Fruit fly (Drosophila melanogaster): ENCODE data around the gene se.

se gene

DNA sequence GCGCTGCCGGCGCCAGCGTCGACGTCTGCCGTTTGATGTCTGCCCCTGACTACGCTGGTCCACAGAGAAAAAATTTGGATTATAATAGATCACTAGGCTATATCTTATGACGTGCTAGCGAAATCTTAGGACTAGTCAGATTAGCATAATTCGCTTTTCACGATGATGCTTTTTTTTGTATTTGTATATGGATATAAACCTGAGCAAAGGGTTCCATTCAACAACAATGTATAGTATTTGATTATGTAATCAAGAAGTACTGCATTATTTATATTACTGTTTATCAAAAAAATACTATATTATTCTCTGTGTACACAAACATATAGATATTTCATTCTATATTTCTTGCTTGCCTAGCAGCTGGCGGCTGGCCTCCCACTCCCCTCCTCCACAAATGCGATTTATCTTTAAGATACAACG lies 26.8 kb downstream of the se start:
- TF ChIP-seq EcR (GFP tag; optimal IDR thresholded peaks at IDR 0.05) (no peak), CG8478 (optimal IDR thresholded peaks at IDR 0.05) (no peak), usp (GFP tag; optimal IDR thresholded peaks at IDR 0.05) (no peak), pan (optimal IDR thresholded peaks at IDR 0.05) (no peak), Dll (optimal IDR thresholded peaks at IDR 0.05) (no peak), psq (optimal IDR thresholded peaks at IDR 0.05) (no peak)

DNA sequence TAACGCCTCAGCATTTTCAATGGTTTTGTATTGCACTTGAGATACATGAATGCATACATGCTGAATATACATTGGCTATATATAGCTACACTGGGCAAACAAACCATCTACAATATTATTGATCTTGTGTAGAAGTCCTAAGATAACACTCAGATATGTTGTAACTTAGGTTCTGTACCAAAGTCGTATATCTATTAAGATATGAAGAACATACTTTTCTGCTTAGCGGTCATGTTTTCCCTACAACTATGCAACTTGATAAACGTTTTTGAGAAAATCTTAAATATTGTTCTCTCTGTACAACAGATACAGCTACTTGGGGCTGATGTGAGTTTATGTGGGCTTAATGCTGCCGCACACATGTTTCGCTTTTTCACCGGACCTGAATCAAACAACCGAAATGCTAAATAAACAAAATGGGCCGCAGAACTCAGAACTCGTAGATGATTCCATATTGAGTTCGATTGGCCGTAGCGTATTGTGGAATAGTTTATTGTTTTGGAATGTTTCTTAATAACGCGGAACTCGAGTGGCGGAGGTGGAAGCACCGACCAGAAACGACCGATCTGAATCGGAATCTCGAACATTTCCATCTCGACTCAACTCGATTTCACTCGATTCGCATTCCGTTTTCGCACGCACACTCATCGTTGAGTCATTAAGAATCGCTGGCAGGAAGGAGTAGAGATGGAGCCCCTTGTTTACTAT lies 29.0 kb downstream of the se start:
- TF ChIP-seq usp (GFP tag; optimal IDR thresholded peaks at IDR 0.05): no peak
- TF ChIP-seq psq (optimal IDR thresholded peaks at IDR 0.05): no peak
- no peak for TF ChIP-seq EcR (GFP tag; optimal IDR thresholded peaks at IDR 0.05)
- no peak for TF ChIP-seq pan (optimal IDR thresholded peaks at IDR 0.05)
- no peak for TF ChIP-seq Dll (optimal IDR thresholded peaks at IDR 0.05)
- TF ChIP-seq CG8478 (optimal IDR thresholded peaks at IDR 0.05): no peak

DNA sequence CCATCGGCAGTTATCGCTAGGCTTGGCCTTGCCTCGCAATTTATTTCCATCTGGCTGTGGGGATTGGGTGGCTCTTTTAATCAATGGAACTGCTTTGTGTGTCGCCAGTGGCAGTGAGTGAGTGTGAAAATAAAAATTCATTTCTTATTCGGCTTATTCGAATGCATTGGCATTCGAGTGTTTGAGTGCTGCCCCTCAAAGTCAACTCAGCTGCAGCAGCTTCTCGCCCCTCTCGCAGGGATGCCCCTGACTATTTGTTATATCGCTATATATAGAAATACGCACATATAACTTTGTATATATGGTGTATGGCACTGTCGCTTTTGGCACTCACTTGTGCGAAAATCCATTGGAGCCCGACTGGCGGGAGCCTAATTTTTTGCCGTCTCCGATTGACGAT lies 30.5 kb downstream of the se start:
- no peak for TF ChIP-seq usp (GFP tag; optimal IDR thresholded peaks at IDR 0.05)

DNA sequence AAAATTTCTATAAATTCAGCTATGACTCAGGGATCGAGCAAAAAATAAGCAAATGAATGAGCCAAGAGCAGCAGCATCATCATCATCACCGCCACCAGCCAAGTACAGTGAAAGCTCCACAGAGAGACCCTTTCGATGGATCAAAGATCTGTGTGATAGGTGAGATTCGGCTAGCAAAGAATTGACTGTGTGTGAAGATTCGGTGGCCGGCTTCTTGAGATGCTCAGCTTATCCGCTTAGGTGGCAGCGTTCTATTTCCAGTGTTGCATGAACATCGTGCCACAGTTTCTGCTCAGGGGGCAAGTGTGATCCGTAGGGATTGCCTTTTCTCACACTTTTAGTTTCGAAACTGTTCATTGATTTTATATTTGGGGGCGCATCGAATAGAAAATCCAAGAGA lies 32.8 kb downstream of the se start:
- TF ChIP-seq pan (optimal IDR thresholded peaks at IDR 0.05): no peak
- TF ChIP-seq psq (optimal IDR thresholded peaks at IDR 0.05): no peak

DNA sequence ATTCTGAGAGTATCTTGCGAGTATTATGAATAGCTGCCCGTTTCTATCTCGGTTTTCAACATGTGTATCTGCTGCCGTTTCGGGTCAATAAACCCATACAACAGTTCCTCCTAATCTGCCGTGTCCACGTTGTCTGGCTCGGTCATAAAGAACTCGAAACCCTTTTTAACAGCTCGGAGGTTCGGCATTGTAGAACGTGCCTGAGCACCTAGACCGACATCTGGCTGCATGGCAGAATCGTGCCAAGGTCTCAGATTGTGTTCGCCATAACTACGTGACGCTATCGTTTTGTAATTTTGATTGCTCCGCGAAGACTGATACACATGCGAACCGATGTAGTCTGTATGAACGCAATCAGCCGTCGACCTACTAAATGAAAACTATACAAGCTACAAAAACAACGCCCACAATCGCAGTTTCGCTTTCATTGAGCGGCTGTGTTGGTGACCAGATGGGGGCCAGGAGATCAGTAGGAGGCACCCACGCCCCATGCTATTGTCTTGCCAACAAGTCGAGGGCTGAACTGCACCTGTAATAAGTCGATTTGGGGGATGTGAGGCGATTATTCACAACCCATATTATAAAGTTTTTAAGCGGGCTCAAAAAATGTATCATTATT lies 33.8 kb downstream of the se start:
- TF ChIP-seq CG8478 (optimal IDR thresholded peaks at IDR 0.05): no peak
- no peak for TF ChIP-seq psq (optimal IDR thresholded peaks at IDR 0.05)
- peak in 1 of 2 experiments; percentile 53 for TF ChIP-seq EcR (GFP tag; optimal IDR thresholded peaks at IDR 0.05)
- TF ChIP-seq Dll (optimal IDR thresholded peaks at IDR 0.05): no peak
- TF ChIP-seq usp (GFP tag; optimal IDR thresholded peaks at IDR 0.05): no peak
- TF ChIP-seq pan (optimal IDR thresholded peaks at IDR 0.05): no peak

DNA sequence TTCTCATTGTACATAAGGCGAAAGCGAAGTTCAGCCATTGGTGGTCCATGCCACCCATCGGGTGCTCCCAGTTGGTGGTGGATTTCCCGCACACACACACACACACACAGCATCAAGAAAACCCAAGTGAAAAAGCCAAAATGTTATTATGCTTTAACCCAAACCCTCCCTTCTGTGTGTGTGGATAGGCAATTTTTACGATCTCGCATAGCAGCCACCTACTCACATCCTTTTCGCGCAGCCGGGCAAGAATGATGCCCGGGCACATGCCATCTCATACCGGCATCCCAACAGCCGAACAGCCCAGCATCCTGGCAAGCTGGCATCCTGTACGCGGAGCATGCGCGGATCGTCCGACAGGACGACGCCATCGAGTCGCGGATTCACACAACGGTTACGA lies 36.7 kb downstream of the se start:
- TF ChIP-seq Dll (optimal IDR thresholded peaks at IDR 0.05): no peak
- TF ChIP-seq usp (GFP tag; optimal IDR thresholded peaks at IDR 0.05): no peak
- no peak for TF ChIP-seq psq (optimal IDR thresholded peaks at IDR 0.05)
- TF ChIP-seq pan (optimal IDR thresholded peaks at IDR 0.05): no peak
- TF ChIP-seq EcR (GFP tag; optimal IDR thresholded peaks at IDR 0.05): no peak
- TF ChIP-seq CG8478 (optimal IDR thresholded peaks at IDR 0.05): no peak

DNA sequence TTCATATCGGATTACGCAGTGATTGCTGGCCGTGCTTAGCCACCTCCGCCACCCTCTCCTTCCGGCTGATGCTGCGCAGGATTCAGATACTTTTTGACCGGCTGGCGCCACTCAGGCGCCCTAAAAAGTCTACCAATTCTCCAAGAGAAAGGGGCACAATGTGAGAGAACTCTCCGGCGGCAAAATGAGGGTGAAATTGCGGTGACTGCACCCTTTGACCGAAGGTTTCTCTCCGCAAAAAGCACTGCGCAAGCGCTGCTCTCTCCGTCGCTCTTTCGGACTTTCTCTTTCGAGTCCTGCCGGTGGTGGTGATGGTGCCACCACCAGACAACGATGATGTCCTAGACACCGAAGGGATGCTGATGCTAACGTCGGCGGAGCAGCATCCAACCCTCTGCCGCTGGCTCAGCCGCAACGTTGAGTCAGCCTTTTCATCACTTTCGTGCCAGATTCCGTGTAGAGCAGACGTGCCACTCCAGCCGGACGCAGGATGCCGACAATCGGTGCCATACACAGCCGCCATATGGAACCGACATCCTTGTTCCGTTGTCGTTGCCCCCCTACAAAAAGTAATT lies 39.5 kb downstream of the se start:
- no peak for TF ChIP-seq usp (GFP tag; optimal IDR thresholded peaks at IDR 0.05)
- no peak for TF ChIP-seq CG8478 (optimal IDR thresholded peaks at IDR 0.05)
- TF ChIP-seq Dll (optimal IDR thresholded peaks at IDR 0.05): no peak
- no peak for TF ChIP-seq pan (optimal IDR thresholded peaks at IDR 0.05)
- TF ChIP-seq EcR (GFP tag; optimal IDR thresholded peaks at IDR 0.05): no peak
- TF ChIP-seq psq (optimal IDR thresholded peaks at IDR 0.05): no peak

DNA sequence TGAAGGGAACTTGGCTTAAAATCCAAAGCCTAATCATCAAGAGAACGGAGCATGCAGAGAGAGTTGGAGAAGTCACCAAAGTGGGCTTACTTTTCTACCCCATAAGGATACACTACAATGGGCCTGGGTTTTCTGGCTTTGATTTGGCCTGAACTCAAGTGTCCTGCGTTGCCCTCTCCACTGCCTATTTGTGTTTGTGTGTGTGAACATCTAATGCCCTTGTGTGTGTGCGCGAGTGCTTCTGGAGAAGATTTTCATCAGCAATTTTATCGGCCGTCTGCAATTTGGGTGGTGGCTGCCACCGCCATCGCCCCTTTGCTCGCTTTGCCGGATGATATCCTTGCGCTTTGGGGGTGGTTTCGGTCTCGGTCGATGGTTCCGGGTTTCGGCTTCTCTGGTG lies 40.3 kb downstream of the se start:
- no peak for TF ChIP-seq CG8478 (optimal IDR thresholded peaks at IDR 0.05)
- no peak for TF ChIP-seq psq (optimal IDR thresholded peaks at IDR 0.05)
- TF ChIP-seq EcR (GFP tag; optimal IDR thresholded peaks at IDR 0.05): no peak
- no peak for TF ChIP-seq usp (GFP tag; optimal IDR thresholded peaks at IDR 0.05)

Data from whole organism.